Worm (Caenorhabditis elegans) whole organism, L2 larva: Measurements from ENCODE around the gene T28D6.3.

ENCODE experiments used
- F13H6.1 ChIP-seq: sonication (generic microtip); optimal IDR thresholded peaks from 2 replicates; lab custom pipeline; 2016; ENCODE audit warnings: missing genetic modification characterization, missing compliant biosample characterization
- R02D3.7 ChIP-seq: fragments of 150-350 bp; optimal IDR thresholded peaks from 2 replicates; lab custom pipeline; 2014; ENCODE audit warnings: missing biosample characterization, missing genetic modification characterization
- Y55F3AM.14 ChIP-seq: fragments of 200-800 bp; sonication (Bioruptor generic); optimal IDR thresholded peaks from 2 replicates; lab custom pipeline; 2018; ENCODE audit warnings: mild to moderate bottlenecking, missing genetic modification characterization, missing compliant biosample characterization
- ZK546.5 ChIP-seq: sonication (generic microtip); optimal IDR thresholded peaks from 2 replicates; lab custom pipeline; 2017; ENCODE audit warnings: missing biosample characterization, missing genetic modification characterization
- alr-1 ChIP-seq: fragments of 150-350 bp; optimal IDR thresholded peaks from 2 replicates; lab custom pipeline; 2014; ENCODE audit warnings: missing biosample characterization, missing genetic modification characterization
- aly-2 ChIP-seq: fragments of 150-350 bp; optimal IDR thresholded peaks from 2 replicates; lab custom pipeline; 2014; ENCODE audit warnings: missing biosample characterization, missing genetic modification characterization
- ama-1 ChIP-seq: fragments of 150-350 bp; optimal IDR thresholded peaks from 2 replicates; lab custom pipeline; 2018; ENCODE audit warnings: inconsistent platforms
- blmp-1 ChIP-seq: sonication (generic microtip); optimal IDR thresholded peaks from 2 replicates; lab custom pipeline; 2017; ENCODE audit warnings: missing genetic modification characterization, mild to moderate bottlenecking, missing compliant biosample characterization, antibody characterized with exemption, moderate library complexity; ENCODE audit not compliant: insufficient read depth
- ceh-16 ChIP-seq: fragments of 150-350 bp; optimal IDR thresholded peaks from 2 replicates; lab custom pipeline; 2014; ENCODE audit warnings: missing biosample characterization, missing genetic modification characterization
- ceh-82 ChIP-seq: fragments of 150-350 bp; optimal IDR thresholded peaks from 2 replicates; lab custom pipeline; 2014; ENCODE audit warnings: missing biosample characterization, missing genetic modification characterization
- crh-2 ChIP-seq: sonication (generic microtip); optimal IDR thresholded peaks from 2 replicates; lab custom pipeline; 2017; ENCODE audit warnings: missing biosample characterization, missing genetic modification characterization
- dmd-4 ChIP-seq: sonication (generic microtip); optimal IDR thresholded peaks from 2 replicates; lab custom pipeline; 2017; ENCODE audit warnings: missing biosample characterization, missing genetic modification characterization
- elt-1 ChIP-seq: fragments of 150-350 bp; optimal IDR thresholded peaks from 2 replicates; lab custom pipeline; 2014; ENCODE audit warnings: missing biosample characterization, missing genetic modification characterization
- fos-1 ChIP-seq: fragments of 150-350 bp; optimal IDR thresholded peaks from 2 replicates; lab custom pipeline; 2014; ENCODE audit warnings: missing biosample characterization, missing genetic modification characterization
- gmeb-1 ChIP-seq: fragments of 150-350 bp; optimal IDR thresholded peaks from 2 replicates; lab custom pipeline; 2014; ENCODE audit warnings: missing biosample characterization, missing genetic modification characterization
- lin-11 ChIP-seq: fragments of 150-350 bp; sonication (generic microtip); optimal IDR thresholded peaks from 2 replicates; lab custom pipeline; 2014; ENCODE audit warnings: missing biosample characterization, missing genetic modification characterization, inconsistent platforms, mixed read lengths
- lin-13 ChIP-seq: fragments of 150-350 bp; optimal IDR thresholded peaks from 2 replicates; lab custom pipeline; 2014; ENCODE audit warnings: missing biosample characterization, missing genetic modification reagents, missing genetic modification characterization
- lin-39 ChIP-seq: fragments of 150-350 bp; optimal IDR thresholded peaks from 2 replicates; lab custom pipeline; 2014; ENCODE audit warnings: missing biosample characterization, missing genetic modification reagents, missing genetic modification characterization
- lsy-2 ChIP-seq, 2 experiments: fragments of 150-350 bp in 1 of 2; sonication (generic microtip) in 1 of 2; optimal IDR thresholded peaks; 2 replicates each; lab custom pipeline; 2014 to 2017; ENCODE audit warnings: missing biosample characterization in 2 of 2, missing genetic modification characterization in 2 of 2
- mab-5 ChIP-seq: fragments of 150-350 bp; optimal IDR thresholded peaks from 2 replicates; lab custom pipeline; 2014; ENCODE audit warnings: missing biosample characterization, missing genetic modification characterization
- mbf-1 ChIP-seq: sonication (generic microtip); optimal IDR thresholded peaks from 2 replicates; lab custom pipeline; 2017; ENCODE audit warnings: missing biosample characterization, missing genetic modification characterization
- mdl-1 ChIP-seq, 2 experiments: fragments of 150-350 bp in 1 of 2; sonication (generic microtip) in 1 of 2; optimal IDR thresholded peaks; 2 replicates each; lab custom pipeline; 2017; ENCODE audit warnings: missing biosample characterization in 2 of 2, missing genetic modification characterization in 2 of 2
- nhr-10 ChIP-seq: sonication (generic microtip); optimal IDR thresholded peaks from 2 replicates; lab custom pipeline; 2017; ENCODE audit warnings: missing biosample characterization, missing genetic modification characterization
- nhr-12 ChIP-seq: fragments of 150-350 bp; optimal IDR thresholded peaks from 2 replicates; lab custom pipeline; 2014; ENCODE audit warnings: missing biosample characterization, missing genetic modification characterization
- nhr-129 ChIP-seq: fragments of 150-350 bp; optimal IDR thresholded peaks from 2 replicates; lab custom pipeline; 2014; ENCODE audit warnings: missing biosample characterization, missing genetic modification characterization
- nhr-21 ChIP-seq: fragments of 150-350 bp; optimal IDR thresholded peaks from 2 replicates; lab custom pipeline; 2014; ENCODE audit warnings: missing biosample characterization, missing genetic modification characterization
- nhr-23 ChIP-seq: fragments of 150-350 bp; optimal IDR thresholded peaks from 2 replicates; lab custom pipeline; 2014; ENCODE audit warnings: missing biosample characterization, missing genetic modification reagents, missing genetic modification characterization
- nhr-237 ChIP-seq: fragments of 150-350 bp; optimal IDR thresholded peaks from 2 replicates; lab custom pipeline; 2014; ENCODE audit warnings: missing biosample characterization, missing genetic modification characterization
- nhr-25 ChIP-seq: fragments of 150-350 bp; sonication (generic microtip); optimal IDR thresholded peaks from 3 replicates; lab custom pipeline; 2014; ENCODE audit warnings: missing biosample characterization, missing genetic modification characterization
- nhr-6 ChIP-seq: fragments of 150-350 bp; optimal IDR thresholded peaks from 2 replicates; lab custom pipeline; 2014; ENCODE audit warnings: missing biosample characterization, missing genetic modification characterization
- nhr-77 ChIP-seq: fragments of 150-350 bp; optimal IDR thresholded peaks from 2 replicates; lab custom pipeline; 2014; ENCODE audit warnings: missing biosample characterization, missing genetic modification characterization
- peb-1 ChIP-seq: fragments of 150-350 bp; optimal IDR thresholded peaks from 2 replicates; lab custom pipeline; 2014; ENCODE audit warnings: missing biosample characterization, missing genetic modification characterization
- sem-4 ChIP-seq: fragments of 150-350 bp; optimal IDR thresholded peaks from 2 replicates; lab custom pipeline; 2014; ENCODE audit warnings: missing biosample characterization, missing genetic modification reagents, missing genetic modification characterization
- sma-3 ChIP-seq: sonication (generic microtip); optimal IDR thresholded peaks from 2 replicates; lab custom pipeline; 2016; ENCODE audit warnings: missing genetic modification reagents, missing genetic modification characterization, missing compliant biosample characterization
- sma-9 ChIP-seq, 2 experiments: fragments of 150-350 bp in 1 of 2; sonication (generic microtip) in 1 of 2; optimal IDR thresholded peaks; 2 replicates each; lab custom pipeline; 2014 to 2016; ENCODE audit warnings: missing genetic modification characterization in 2 of 2, mild to moderate bottlenecking in 1 of 2, missing biosample characterization in 1 of 2, missing compliant biosample characterization in 1 of 2, missing genetic modification reagents in 1 of 2, moderate library complexity in 1 of 2
- snpc-4 ChIP-seq: fragments of 150-350 bp; optimal IDR thresholded peaks from 2 replicates; lab custom pipeline; 2014; ENCODE audit warnings: missing biosample characterization, missing genetic modification characterization
- unc-55 ChIP-seq: fragments of 150-350 bp; sonication (generic microtip); optimal IDR thresholded peaks from 3 replicates; lab custom pipeline; 2014; ENCODE audit warnings: missing biosample characterization, missing genetic modification reagents, missing genetic modification characterization
- unc-62 ChIP-seq: fragments of 150-350 bp; optimal IDR thresholded peaks from 2 replicates; lab custom pipeline; 2014; ENCODE audit warnings: missing biosample characterization, missing genetic modification reagents, missing genetic modification characterization
- zag-1 ChIP-seq: fragments of 150-350 bp; optimal IDR thresholded peaks from 2 replicates; lab custom pipeline; 2014; ENCODE audit warnings: missing biosample characterization, missing genetic modification characterization
- ztf-1 ChIP-seq: fragments of 200-800 bp; sonication (Bioruptor generic); conservative IDR thresholded peaks from 2 replicates; pipeline ENCODE4 v1.3.6; 2022; ENCODE audit warnings: missing genetic modification characterization, missing compliant biosample characterization
- ztf-11 ChIP-seq: sonication (generic microtip); optimal IDR thresholded peaks from 2 replicates; lab custom pipeline; 2017; ENCODE audit warnings: missing biosample characterization, missing genetic modification characterization
- ztf-4 ChIP-seq: fragments of 150-350 bp; optimal IDR thresholded peaks from 2 replicates; lab custom pipeline; 2014; ENCODE audit warnings: missing biosample characterization, missing genetic modification characterization

The T28D6.3 gene

ce11 chrIII:11344125-11344524 lies 22.4 kb upstream of the T28D6.3 start:
- TF ChIP-seq sma-9 (GFP tag; optimal IDR thresholded peaks at IDR 0.05; lab: Kevin White, UChicago) (no peak), sma-9 (tag; optimal IDR thresholded peaks at IDR 0.05; lab: Kevin White, UChicago) (no peak), lsy-2 (tag; optimal IDR thresholded peaks at IDR 0.05; lab: Kevin White, UChicago) (no peak), mbf-1 (tag; lab: Kevin White, UChicago) (no peak), R02D3.7 (no peak), ztf-1 (GFP tag; lab: Robert Waterston, UW) (no peak), lin-11 (tag; lab: Kevin White, UChicago) (no peak), zag-1 (tag; lab: Kevin White, UChicago) (no peak), nhr-77 (no peak), nhr-23 (no peak), Y55F3AM.14 (GFP tag; lab: Kevin White, UChicago) (no peak), F13H6.1 (tag; lab: Kevin White, UChicago) (no peak), mab-5 (tag; lab: Kevin White, UChicago) (no peak), ceh-82 (no peak), aly-2 (tag; lab: Kevin White, UChicago) (no peak)

- TF ChIP-seq nhr-77: no peak
- TF ChIP-seq ceh-82: no peak
- TF ChIP-seq mab-5 (tag; lab: Kevin White, UChicago): no peak
- no peak for TF ChIP-seq nhr-10 (tag; lab: Kevin White, UChicago)
- no peak for TF ChIP-seq nhr-6 (tag; lab: Kevin White, UChicago)
- TF ChIP-seq gmeb-1: no peak
Measured at ce11 chrIII:11346383-11346782, 20.2 kb upstream of the T28D6.3 start, which contains the start of gene T28D6.7. TSS of gene T28D6.7 (minus strand) at chrIII:11346483.

- TF ChIP-seq peb-1 (tag; lab: Kevin White, UChicago) (no peak), crh-2 (no peak), fos-1 (tag; lab: Kevin White, UChicago) (peak; percentile 44)
Measured at ce11 chrIII:11350107-11350826, 16.3 kb upstream of the T28D6.3 start.

ce11 chrIII:11352840-11353239 lies 13.7 kb upstream of the T28D6.3 start:
- TF ChIP-seq sma-3 (GFP tag; lab: Kevin White, UChicago) (no peak), ceh-16 (tag; lab: Kevin White, UChicago) (no peak), ZK546.5 (tag; lab: Kevin White, UChicago) (no peak), blmp-1 (tag; lab: Kevin White, UChicago) (no peak), lsy-2 (tag; optimal IDR thresholded peaks at IDR 0.05; lab: Kevin White, UChicago) (peak in 1 of 2 experiments; percentile 22), F13H6.1 (tag; lab: Kevin White, UChicago) (peak; percentile 22), nhr-129 (peak; percentile 51), lin-39 (no peak), elt-1 (tag; lab: Kevin White, UChicago) (no peak), nhr-21 (tag; lab: Kevin White, UChicago) (no peak), gmeb-1 (peak; percentile 33), lin-13 (GFP tag; lab: Kevin White, UChicago) (no peak), sma-9 (GFP tag; optimal IDR thresholded peaks at IDR 0.05; lab: Kevin White, UChicago) (peak; percentile 15), sma-9 (tag; optimal IDR thresholded peaks at IDR 0.05; lab: Kevin White, UChicago) (no peak), unc-55 (GFP tag; lab: Kevin White, UChicago) (peak; percentile 9), alr-1 (tag; lab: Kevin White, UChicago) (no peak)

ce11 chrIII:11353499-11353898 lies 13.1 kb upstream of the T28D6.3 start:
- TF ChIP-seq mbf-1 (tag; lab: Kevin White, UChicago) (no peak), nhr-6 (tag; lab: Kevin White, UChicago) (no peak), nhr-25 (no peak), aly-2 (tag; lab: Kevin White, UChicago) (no peak), blmp-1 (tag; lab: Kevin White, UChicago) (no peak), sma-3 (GFP tag; lab: Kevin White, UChicago) (no peak), F13H6.1 (tag; lab: Kevin White, UChicago) (no peak), lsy-2 (tag; optimal IDR thresholded peaks at IDR 0.05; lab: Kevin White, UChicago) (peak in 1 of 2 experiments; percentile 22), nhr-12 (no peak), ceh-16 (tag; lab: Kevin White, UChicago) (no peak), nhr-10 (tag; lab: Kevin White, UChicago) (no peak), snpc-4 (tag; lab: Kevin White, UChicago) (no peak), unc-62 (GFP tag; lab: Kevin White, UChicago) (no peak), ZK546.5 (tag; lab: Kevin White, UChicago) (no peak), ztf-11 (tag; lab: Kevin White, UChicago) (no peak), alr-1 (tag; lab: Kevin White, UChicago) (no peak), ama-1 (no peak), mdl-1 (tag; optimal IDR thresholded peaks at IDR 0.05; lab: Kevin White, UChicago) (no peak), ceh-82 (no peak), Y55F3AM.14 (GFP tag; lab: Kevin White, UChicago) (no peak), ztf-4 (no peak), elt-1 (tag; lab: Kevin White, UChicago) (no peak), sem-4 (tag; lab: Kevin White, UChicago) (peak; percentile 33), lin-13 (GFP tag; lab: Kevin White, UChicago) (no peak), nhr-23 (no peak), lin-39 (no peak), nhr-237 (no peak), dmd-4 (tag; lab: Kevin White, UChicago) (no peak)
